Fruit fly (Drosophila melanogaster): ENCODE results near the gene Sgsf.

DNA sequence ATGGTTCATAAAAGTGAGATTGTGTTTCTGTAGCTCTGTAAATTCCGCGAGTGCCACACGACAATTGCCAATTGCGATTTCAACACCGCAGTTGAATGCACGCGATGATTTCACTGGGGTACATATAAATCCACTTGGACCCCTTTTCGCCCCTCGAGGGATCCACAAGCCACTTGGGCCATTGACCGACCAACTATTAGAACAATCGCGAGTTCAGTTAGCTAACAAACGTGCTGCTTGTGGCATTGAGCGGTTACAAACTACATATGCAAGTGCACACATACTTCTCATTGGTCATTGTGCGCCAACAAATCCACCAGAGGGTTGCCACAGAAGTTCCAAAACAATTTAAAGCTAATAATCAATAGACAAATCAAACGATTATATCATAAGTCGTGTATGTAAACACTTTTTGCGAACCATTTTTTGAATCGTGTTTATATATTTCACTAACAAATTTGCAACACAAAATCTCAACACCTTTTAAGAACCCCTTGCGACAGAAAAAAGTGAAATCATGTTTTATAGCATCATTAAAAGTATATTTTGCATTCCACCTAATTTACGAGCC lies 39.7 kb downstream of the Sgsf start:
- TF ChIP-seq CTCF (optimal IDR thresholded peaks at IDR 0.05) (no peak), CG8478 (optimal IDR thresholded peaks at IDR 0.05) (no peak)
